Worm (Caenorhabditis elegans): ENCODE results near the gene dct-14.

- TF ChIP-seq ztf-11 (tag; optimal IDR thresholded peaks at IDR 0.05) (no peak), skn-1 (tag; optimal IDR thresholded peaks at IDR 0.05) (no peak), F49E8.2 (tag; optimal IDR thresholded peaks at IDR 0.05; ENCODE audit: borderline replicate concordance) (no peak), lsy-2 (tag; optimal IDR thresholded peaks at IDR 0.05) (no peak), snpc-4 (tag; optimal IDR thresholded peaks at IDR 0.05) (no peak), snpc-1.2 (GFP tag; IDR thresholded peaks at IDR 0.05) (no peak), ceh-82 (tag; optimal IDR thresholded peaks at IDR 0.05) (no peak), ces-1 (GFP tag; optimal IDR thresholded peaks at IDR 0.05) (no peak), pqm-1 (tag; optimal IDR thresholded peaks at IDR 0.05) (peak; percentile 37)
Measured at ce11 chrV:20499642-20500041, 663 bp downstream of the dct-14 start.

All from whole organism, L4 larva.